Fruit fly (Drosophila melanogaster) whole organism, embryonic: ENCODE data around the gene Vps8.

Experiments used
- CG4854 ChIP-seq: fragments of 200-800 bp; sonication (Bioruptor generic); optimal IDR thresholded peaks from 2 replicates; lab custom pipeline; 2016; ENCODE audit warnings: missing biosample characterization, missing genetic modification characterization, inconsistent platforms
- CG9727 ChIP-seq: fragments of 200-800 bp; sonication (Bioruptor generic); optimal IDR thresholded peaks from 3 replicates; lab custom pipeline; 2017; ENCODE audit warnings: missing biosample characterization, mild to moderate bottlenecking, missing genetic modification characterization
- h ChIP-seq: fragments of >200 bp; optimal IDR thresholded peaks from 2 replicates; lab custom pipeline; 2017
- slou ChIP-seq: fragments of 200-800 bp; sonication (Bioruptor generic); optimal IDR thresholded peaks from 3 replicates; lab custom pipeline; 2016; ENCODE audit warnings: missing biosample characterization, missing genetic modification characterization
- zfh2 ChIP-seq: fragments of 200-800 bp; sonication (Bioruptor generic); optimal IDR thresholded peaks from 2 replicates; lab custom pipeline; 2016; ENCODE audit warnings: missing biosample characterization, missing genetic modification characterization

DNA sequence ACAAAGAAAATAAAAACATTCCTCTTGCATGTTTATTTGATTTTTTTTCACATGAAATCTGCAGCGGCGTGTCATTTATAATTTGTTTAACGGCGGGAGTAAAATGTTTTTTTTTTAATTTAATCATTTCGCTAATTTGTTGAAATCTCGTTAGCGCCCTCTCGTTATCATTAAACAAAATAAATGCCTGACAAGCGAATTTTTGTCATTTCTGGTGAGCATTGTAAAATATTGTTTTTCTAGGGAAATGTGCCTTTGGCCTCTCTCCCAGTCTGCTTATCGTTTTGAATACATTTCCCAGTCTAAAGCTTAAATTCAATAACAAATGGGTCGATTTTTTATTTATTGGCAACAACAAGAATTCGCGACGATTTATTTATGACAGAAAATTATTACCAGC, 17.2 kb upstream of the Vps8 start:
- TF ChIP-seq slou (GFP tag; lab: Kevin White, UChicago), result no peak
- TF ChIP-seq CG9727 (GFP tag; lab: Kevin White, UChicago), result no peak
- TF ChIP-seq CG4854 (GFP tag; lab: Kevin White, UChicago), result no peak
- no peak for TF ChIP-seq h
- TF ChIP-seq zfh2, result no peak
